Worm (Caenorhabditis elegans) whole organism, L1 larva: ENCODE data around the gene K10D11.3.
A peak's percentile ranks its signal among the peaks of the same experiment; 100 is the strongest.

Experiments
- C34B4.2 ChIP-seq: sonication (generic microtip); optimal IDR thresholded peaks from 2 replicates; lab custom pipeline; 2017; ENCODE audit warnings: mild to moderate bottlenecking, missing genetic modification characterization, missing compliant biosample characterization
- aly-2 ChIP-seq: fragments of 150-350 bp; optimal IDR thresholded peaks from 2 replicates; lab custom pipeline; 2014; ENCODE audit warnings: missing biosample characterization, missing genetic modification characterization
- ama-1 ChIP-seq: fragments of 150-350 bp; optimal IDR thresholded peaks from 2 replicates; lab custom pipeline; 2014
- ceh-8 ChIP-seq: fragments of 200-800 bp; sonication (Bioruptor generic); optimal IDR thresholded peaks from 2 replicates; lab custom pipeline; 2018; ENCODE audit warnings: mild to moderate bottlenecking, missing genetic modification characterization, moderate library complexity, missing compliant biosample characterization
- ceh-90 ChIP-seq: sonication (generic microtip); optimal IDR thresholded peaks from 2 replicates; lab custom pipeline; 2016; ENCODE audit warnings: missing genetic modification characterization, missing compliant biosample characterization
- ces-1 ChIP-seq: fragments of 150-350 bp; optimal IDR thresholded peaks from 2 replicates; lab custom pipeline; 2014; ENCODE audit warnings: missing biosample characterization, missing genetic modification reagents, missing genetic modification characterization
- dpl-1 ChIP-seq, 3 experiments: fragments of 150-350 bp in 2 of 3; sonication (generic microtip) in 1 of 3; optimal IDR thresholded peaks; 2 replicates each; lab custom pipeline; 2014 to 2017; ENCODE audit warnings: missing biosample characterization in 3 of 3, missing genetic modification characterization in 3 of 3, missing genetic modification reagents in 3 of 3
- efl-1 ChIP-seq, 4 experiments: fragments of 150-350 bp; optimal IDR thresholded peaks in 3 of 4; peaks in 1 of 4; 1 replicate in 1 of 4; 2 replicates in 3 of 4; lab custom pipeline; 2014; ENCODE audit warnings: missing biosample characterization in 2 of 4, missing genetic modification characterization in 2 of 4, missing genetic modification reagents in 2 of 4
- efl-3 ChIP-seq: fragments of 200-800 bp; sonication (Bioruptor generic); optimal IDR thresholded peaks from 2 replicates; lab custom pipeline; 2018; ENCODE audit warnings: mild to moderate bottlenecking, missing genetic modification characterization, missing compliant biosample characterization
- egl-27 ChIP-seq, 2 experiments: fragments of 150-350 bp in 1 of 2; sonication (generic microtip); optimal IDR thresholded peaks; 3 replicates each; lab custom pipeline; 2017 to 2018; ENCODE audit warnings: missing biosample characterization in 2 of 2, missing genetic modification characterization in 2 of 2, missing genetic modification reagents in 2 of 2
- elt-2 ChIP-seq: sonication (generic microtip); optimal IDR thresholded peaks from 2 replicates; lab custom pipeline; 2016; ENCODE audit warnings: missing genetic modification characterization, mild to moderate bottlenecking, inconsistent platforms, missing compliant biosample characterization, missing genetic modification reagents
- fos-1 ChIP-seq: fragments of 150-350 bp; optimal IDR thresholded peaks from 2 replicates; lab custom pipeline; 2014; ENCODE audit warnings: missing biosample characterization, missing genetic modification characterization
- lin-13 ChIP-seq: fragments of 150-350 bp; optimal IDR thresholded peaks from 2 replicates; lab custom pipeline; 2014; ENCODE audit warnings: missing biosample characterization, missing genetic modification reagents, missing genetic modification characterization
- lin-39 ChIP-seq: fragments of 150-350 bp; optimal IDR thresholded peaks from 2 replicates; lab custom pipeline; 2014; ENCODE audit warnings: missing biosample characterization, missing genetic modification reagents, missing genetic modification characterization
- mab-9 ChIP-seq: fragments of 200-800 bp; sonication (Bioruptor generic); IDR thresholded peaks from 2 replicates; pipeline ENCODE4 v1.3.6; 2022; ENCODE audit warnings: missing genetic modification reagents, missing genetic modification characterization, missing compliant biosample characterization
- mef-2 ChIP-seq: fragments of 150-350 bp; optimal IDR thresholded peaks from 2 replicates; lab custom pipeline; 2014; ENCODE audit warnings: missing biosample characterization, missing genetic modification characterization
- nhr-11 ChIP-seq: fragments of 150-350 bp; optimal IDR thresholded peaks from 2 replicates; lab custom pipeline; 2014; ENCODE audit warnings: missing biosample characterization, missing genetic modification characterization
- nhr-12 ChIP-seq: sonication (generic microtip); optimal IDR thresholded peaks from 2 replicates; lab custom pipeline; 2017; ENCODE audit warnings: missing biosample characterization, missing genetic modification characterization
- nhr-19 ChIP-seq: fragments of 200-800 bp; sonication (Bioruptor generic); conservative IDR thresholded peaks from 2 replicates; pipeline ENCODE4 v1.3.6; 2022; ENCODE audit warnings: missing genetic modification characterization, missing compliant biosample characterization
- nhr-20 ChIP-seq: sonication (generic microtip); optimal IDR thresholded peaks from 2 replicates; lab custom pipeline; 2016; ENCODE audit warnings: mild to moderate bottlenecking, missing genetic modification characterization, missing compliant biosample characterization
- nhr-237 ChIP-seq: fragments of 150-350 bp; optimal IDR thresholded peaks from 2 replicates; lab custom pipeline; 2014; ENCODE audit warnings: missing biosample characterization, missing genetic modification characterization
- nhr-76 ChIP-seq: sonication (generic microtip); optimal IDR thresholded peaks from 2 replicates; lab custom pipeline; 2017; ENCODE audit warnings: missing biosample characterization, missing genetic modification characterization
- nhr-77 ChIP-seq: fragments of 150-350 bp; optimal IDR thresholded peaks from 2 replicates; lab custom pipeline; 2014; ENCODE audit warnings: missing biosample characterization, missing genetic modification characterization
- nhr-84 ChIP-seq: sonication (generic microtip); optimal IDR thresholded peaks from 2 replicates; lab custom pipeline; 2017; ENCODE audit warnings: missing biosample characterization, missing genetic modification characterization
- pax-3 ChIP-seq: fragments of 200-800 bp; sonication (Bioruptor generic); optimal IDR thresholded peaks from 2 replicates; lab custom pipeline; 2018; ENCODE audit warnings: mild to moderate bottlenecking, missing genetic modification characterization, moderate library complexity, missing compliant biosample characterization
- pqm-1 ChIP-seq: sonication (generic microtip); optimal IDR thresholded peaks from 3 replicates; lab custom pipeline; 2017; ENCODE audit warnings: missing biosample characterization, missing genetic modification characterization
- skn-1 ChIP-seq: fragments of 150-350 bp; optimal IDR thresholded peaks from 2 replicates; lab custom pipeline; 2014; ENCODE audit warnings: missing biosample characterization, missing genetic modification characterization
- sox-4 ChIP-seq: sonication (generic microtip); optimal IDR thresholded peaks from 2 replicates; lab custom pipeline; 2016; ENCODE audit warnings: missing genetic modification characterization, missing compliant biosample characterization
- sup-37 ChIP-seq: fragments of 200-800 bp; sonication (Bioruptor generic); optimal IDR thresholded peaks from 2 replicates; lab custom pipeline; 2018; ENCODE audit warnings: mild to moderate bottlenecking, missing genetic modification characterization, missing compliant biosample characterization
- swsn-7 ChIP-seq: sonication (generic microtip); optimal IDR thresholded peaks from 2 replicates; lab custom pipeline; 2016; ENCODE audit warnings: missing genetic modification characterization, missing compliant biosample characterization
- tlp-1 ChIP-seq: fragments of 150-350 bp; optimal IDR thresholded peaks from 2 replicates; lab custom pipeline; 2014; ENCODE audit warnings: missing biosample characterization, missing genetic modification characterization
- unc-62 ChIP-seq: fragments of 150-350 bp; optimal IDR thresholded peaks from 2 replicates; lab custom pipeline; 2014; ENCODE audit warnings: missing biosample characterization, missing genetic modification reagents, missing genetic modification characterization
- unc-86 ChIP-seq: sonication (generic microtip); optimal IDR thresholded peaks from 2 replicates; lab custom pipeline; 2016; ENCODE audit warnings: missing genetic modification characterization, missing compliant biosample characterization
- unc-98 ChIP-seq: fragments of 200-800 bp; sonication (Bioruptor generic); IDR thresholded peaks from 2 replicates; pipeline ENCODE4 v1.3.6; 2022; ENCODE audit warnings: missing genetic modification characterization, missing compliant biosample characterization
- vab-15 ChIP-seq: sonication (generic microtip); optimal IDR thresholded peaks from 2 replicates; lab custom pipeline; 2017; ENCODE audit warnings: missing genotype, mild to moderate bottlenecking, missing genetic modification characterization, missing compliant biosample characterization
- zip-4 ChIP-seq: fragments of 200-800 bp; sonication (Bioruptor generic); optimal IDR thresholded peaks from 2 replicates; lab custom pipeline; 2018; ENCODE audit warnings: mild to moderate bottlenecking, missing genetic modification characterization, moderate library complexity, missing compliant biosample characterization
- ztf-11 ChIP-seq, 2 experiments: sonication (generic microtip); optimal IDR thresholded peaks; 2 replicates each; lab custom pipeline; 2016 to 2017; ENCODE audit warnings: missing genetic modification characterization in 2 of 2, missing biosample characterization in 1 of 2, missing compliant biosample characterization in 1 of 2
- ztf-4 ChIP-seq: fragments of 150-350 bp; optimal IDR thresholded peaks from 2 replicates; lab custom pipeline; 2014; ENCODE audit warnings: missing biosample characterization, missing genetic modification characterization

The K10D11.3 gene

ce11 chrIV:12994376-12994775, 8.4 kb upstream of the K10D11.3 start, which contains the start of gene K10D11.4:
Gene K10D11.4, minus strand, starts transcription at chrIV:12994476.
- TF ChIP-seq dpl-1 (GFP tag; optimal IDR thresholded peaks at IDR 0.05; lab: Kevin White, UChicago) = no peak
- no peak for TF ChIP-seq ama-1 (lab: Kevin White, UChicago)
- TF ChIP-seq C34B4.2 = no peak
- TF ChIP-seq skn-1 (tag; lab: Kevin White, UChicago) = no peak

- no peak for TF ChIP-seq zip-4 (GFP tag; lab: Kevin White, UChicago)
- no peak for TF ChIP-seq ztf-11 (tag; optimal IDR thresholded peaks at IDR 0.05; lab: Kevin White, UChicago)
- TF ChIP-seq mef-2 (tag; lab: Kevin White, UChicago) = no peak
- TF ChIP-seq fos-1 (tag; lab: Kevin White, UChicago) = no peak
- TF ChIP-seq elt-2 = peak; percentile 45
Observed at ce11 chrIV:12991629-12992028, 5.7 kb upstream of the K10D11.3 start, which contains the start of gene K10D11.5. Gene K10D11.5, minus strand, starts transcription at chrIV:12991843.

ce11 chrIV:12990638-12991037, 4.7 kb upstream of the K10D11.3 start:
- TF ChIP-seq ztf-11 (tag; optimal IDR thresholded peaks at IDR 0.05; lab: Kevin White, UChicago) (no peak), mef-2 (tag; lab: Kevin White, UChicago) (no peak), nhr-77 (tag; lab: Kevin White, UChicago) (no peak), lin-13 (no peak), swsn-7 (tag; lab: Kevin White, UChicago) (no peak), ceh-90 (tag; lab: Kevin White, UChicago) (no peak), pqm-1 (tag; lab: Kevin White, UChicago) (no peak), ces-1 (GFP tag; lab: Kevin White, UChicago) (no peak), mab-9 (GFP tag; lab: Robert Waterston, UW) (no peak), pax-3 (no peak), unc-62 (no peak), aly-2 (no peak), unc-86 (tag; lab: Kevin White, UChicago) (no peak), sox-4 (tag; lab: Kevin White, UChicago) (no peak), sup-37 (GFP tag; lab: Kevin White, UChicago) (no peak)

- TF ChIP-seq nhr-76 (tag; lab: Kevin White, UChicago) (no peak), elt-2 (peak; percentile 39), ceh-90 (tag; lab: Kevin White, UChicago) (no peak), unc-98 (no peak), nhr-20 (tag; lab: Kevin White, UChicago) (no peak), nhr-11 (no peak)
Observed at ce11 chrIV:12989355-12989754, 3.4 kb upstream of the K10D11.3 start, which contains the start of gene K10D11.6. Gene K10D11.6, minus strand, starts transcription at chrIV:12989455.

ce11 chrIV:12978307-12979036, 7.5 kb downstream of the K10D11.3 start, which contains the start of gene K10D11.2:
Gene K10D11.2, plus strand, starts transcription at chrIV:12978986.
- TF ChIP-seq elt-2 (peak; percentile 83), egl-27 (tag; optimal IDR thresholded peaks at IDR 0.05; lab: Kevin White, UChicago) (no peak), ces-1 (GFP tag; lab: Kevin White, UChicago) (no peak), nhr-19 (GFP tag; lab: Robert Waterston, UW) (no peak), nhr-237 (no peak), efl-1 (optimal IDR thresholded peaks at IDR 0.05; lab: Kevin White, UChicago) (no peak), efl-1 (GFP tag; optimal IDR thresholded peaks at IDR 0.05 in 1 of 2; lab: Kevin White, UChicago) (peak in 1 of 2 experiments; percentile 89), unc-86 (tag; lab: Kevin White, UChicago) (no peak), nhr-84 (tag; lab: Kevin White, UChicago) (no peak), pax-3 (no peak), ceh-8 (GFP tag; lab: Kevin White, UChicago) (no peak), efl-3 (GFP tag; lab: Kevin White, UChicago) (no peak), lin-39 (tag; lab: Kevin White, UChicago) (no peak), vab-15 (tag; lab: Kevin White, UChicago) (no peak), ztf-4 (no peak), nhr-12 (tag; lab: Kevin White, UChicago) (no peak), tlp-1 (tag; lab: Kevin White, UChicago) (no peak)
